Worm (Caenorhabditis elegans) whole organism, mixed stage, embryonic: ENCODE measurements around the gene pals-32.

ENCODE experiments used
- M03D4.4 ChIP-seq: sonication (generic microtip); optimal IDR thresholded peaks from 2 replicates; lab custom pipeline; 2017; ENCODE audit warnings: mild to moderate bottlenecking, missing genetic modification characterization, missing compliant biosample characterization
- bed-3 ChIP-seq: fragments of 200-800 bp; sonication (Bioruptor generic); optimal IDR thresholded peaks from 3 replicates; lab custom pipeline; 2018; ENCODE audit warnings: mild to moderate bottlenecking, missing genetic modification characterization, moderate library complexity, missing compliant biosample characterization
- ceh-39 ChIP-seq: fragments of 150-350 bp; optimal IDR thresholded peaks from 2 replicates; lab custom pipeline; 2014; ENCODE audit warnings: missing biosample characterization, missing genetic modification characterization
- ceh-43 ChIP-seq: fragments of 200-800 bp; sonication (Bioruptor generic); optimal IDR thresholded peaks from 2 replicates; lab custom pipeline; 2018; ENCODE audit warnings: mild to moderate bottlenecking, missing genetic modification characterization, moderate library complexity, missing compliant biosample characterization
- ceh-83 ChIP-seq: fragments of 200-800 bp; sonication (Bioruptor generic); optimal IDR thresholded peaks from 2 replicates; lab custom pipeline; 2018; ENCODE audit warnings: mild to moderate bottlenecking, missing genetic modification characterization, missing compliant biosample characterization
- drap-1 ChIP-seq: fragments of 200-800 bp; sonication (Bioruptor generic); optimal IDR thresholded peaks from 3 replicates; lab custom pipeline; 2018; ENCODE audit warnings: mild to moderate bottlenecking, missing genetic modification characterization, missing compliant biosample characterization
- elt-3 ChIP-seq: fragments of 150-350 bp; optimal IDR thresholded peaks from 2 replicates; lab custom pipeline; 2014; ENCODE audit warnings: missing biosample characterization, missing genetic modification characterization
- flh-1 ChIP-seq: fragments of 200-800 bp; sonication (Bioruptor generic); optimal IDR thresholded peaks from 2 replicates; lab custom pipeline; 2018; ENCODE audit warnings: mild to moderate bottlenecking, missing genetic modification characterization, moderate library complexity, missing compliant biosample characterization
- lin-13 ChIP-seq: fragments of 150-350 bp; optimal IDR thresholded peaks from 2 replicates; lab custom pipeline; 2014; ENCODE audit warnings: missing biosample characterization, missing genetic modification characterization
- lin-32 ChIP-seq: fragments of 200-800 bp; sonication (Bioruptor generic); optimal IDR thresholded peaks from 2 replicates; lab custom pipeline; 2018; ENCODE audit warnings: mild to moderate bottlenecking, missing genetic modification characterization, missing compliant biosample characterization
- lsy-2 ChIP-seq: fragments of 150-350 bp; optimal IDR thresholded peaks from 2 replicates; lab custom pipeline; 2014; ENCODE audit warnings: missing biosample characterization, missing genetic modification characterization
- mab-5 ChIP-seq: fragments of 150-350 bp; optimal IDR thresholded peaks from 2 replicates; lab custom pipeline; 2014; ENCODE audit warnings: missing biosample characterization, missing genetic modification characterization
- mep-1 ChIP-seq: fragments of 150-350 bp; optimal IDR thresholded peaks from 2 replicates; lab custom pipeline; 2017; ENCODE audit warnings: missing biosample characterization, missing genetic modification reagents, missing genetic modification characterization, inconsistent platforms
- nhr-12 ChIP-seq: fragments of 150-350 bp; optimal IDR thresholded peaks from 2 replicates; lab custom pipeline; 2014; ENCODE audit warnings: missing biosample characterization, missing genetic modification characterization
- nhr-2 ChIP-seq: fragments of 150-350 bp; optimal IDR thresholded peaks from 2 replicates; lab custom pipeline; 2014; ENCODE audit warnings: missing biosample characterization, missing genetic modification characterization
- nhr-237 ChIP-seq: fragments of 150-350 bp; optimal IDR thresholded peaks from 2 replicates; lab custom pipeline; 2014; ENCODE audit warnings: missing biosample characterization, missing genetic modification characterization
- nhr-76 ChIP-seq: sonication (generic microtip); optimal IDR thresholded peaks from 2 replicates; lab custom pipeline; 2017; ENCODE audit warnings: missing biosample characterization, missing genetic modification characterization
- pha-4 ChIP-seq: fragments of 150-350 bp; optimal IDR thresholded peaks from 2 replicates; lab custom pipeline; 2018; ENCODE audit warnings: missing biosample characterization, missing genetic modification reagents, missing genetic modification characterization
- sem-2 ChIP-seq: fragments of 200-800 bp; sonication (Bioruptor generic); optimal IDR thresholded peaks from 2 replicates; lab custom pipeline; 2018; ENCODE audit warnings: mild to moderate bottlenecking, missing genetic modification characterization, missing compliant biosample characterization
- snpc-4 ChIP-seq: fragments of 150-350 bp; optimal IDR thresholded peaks from 2 replicates; lab custom pipeline; 2014; ENCODE audit warnings: missing biosample characterization, missing genetic modification characterization
- sptf-1 ChIP-seq: sonication (generic microtip); optimal IDR thresholded peaks from 2 replicates; lab custom pipeline; 2017; ENCODE audit warnings: mild to moderate bottlenecking, missing genetic modification characterization, moderate library complexity, missing compliant biosample characterization
- tbx-8 ChIP-seq: fragments of 200-800 bp; sonication (Bioruptor generic); optimal IDR thresholded peaks from 2 replicates; lab custom pipeline; 2018; ENCODE audit warnings: mild to moderate bottlenecking, missing genetic modification characterization, moderate library complexity, missing compliant biosample characterization
- unc-120 ChIP-seq: sonication (generic microtip); optimal IDR thresholded peaks from 2 replicates; lab custom pipeline; 2017; ENCODE audit warnings: missing genetic modification characterization, missing compliant biosample characterization; ENCODE audit not compliant: poor library complexity, severe bottlenecking
- unc-39 ChIP-seq: fragments of 150-350 bp; optimal IDR thresholded peaks from 2 replicates; lab custom pipeline; 2014; ENCODE audit warnings: missing biosample characterization, missing genetic modification characterization
- unc-62 ChIP-seq: fragments of 150-350 bp; optimal IDR thresholded peaks from 2 replicates; lab custom pipeline; 2014; ENCODE audit warnings: missing biosample characterization, missing genetic modification reagents, missing genetic modification characterization
- zip-8 ChIP-seq: fragments of 150-350 bp; optimal IDR thresholded peaks from 2 replicates; lab custom pipeline; 2014; ENCODE audit warnings: missing biosample characterization, missing genetic modification characterization
- ztf-11 ChIP-seq: fragments of 150-350 bp; optimal IDR thresholded peaks from 2 replicates; lab custom pipeline; 2014; ENCODE audit warnings: missing biosample characterization, missing genetic modification characterization

pals-32 gene

DNA sequence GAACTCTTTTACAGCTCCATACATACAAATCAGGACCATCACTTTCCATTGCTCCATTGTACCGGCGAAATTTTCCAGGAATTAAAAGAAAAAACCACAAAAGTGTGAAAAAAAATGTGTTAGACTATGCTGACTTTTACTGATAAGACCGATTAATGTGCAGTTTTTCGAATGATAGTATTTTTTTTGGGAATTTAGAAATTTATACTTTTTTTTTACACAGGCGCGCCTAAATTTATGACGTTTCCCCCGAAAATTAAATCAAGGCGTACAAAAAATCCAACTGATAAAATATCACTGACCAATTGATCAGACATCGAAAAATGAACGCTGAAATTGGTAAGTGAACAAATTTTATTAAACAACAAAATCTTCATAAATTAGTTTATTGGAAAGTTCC lies 21.0 kb upstream of the pals-32 start, which contains the start of gene folt-2:
Gene folt-2, minus strand, starts transcription at position 179 of the 400 bp plus-strand sequence.
- no peak for TF ChIP-seq elt-3 (tag; lab: Kevin White, UChicago)
- no peak for TF ChIP-seq snpc-4 (tag; lab: Kevin White, UChicago)
- no peak for TF ChIP-seq mab-5 (tag; lab: Kevin White, UChicago)
- TF ChIP-seq unc-62 (GFP tag; lab: Kevin White, UChicago), result no peak
- no peak for TF ChIP-seq nhr-237 (tag; lab: Kevin White, UChicago)
- TF ChIP-seq, all 35 proteins: peak for 0

DNA sequence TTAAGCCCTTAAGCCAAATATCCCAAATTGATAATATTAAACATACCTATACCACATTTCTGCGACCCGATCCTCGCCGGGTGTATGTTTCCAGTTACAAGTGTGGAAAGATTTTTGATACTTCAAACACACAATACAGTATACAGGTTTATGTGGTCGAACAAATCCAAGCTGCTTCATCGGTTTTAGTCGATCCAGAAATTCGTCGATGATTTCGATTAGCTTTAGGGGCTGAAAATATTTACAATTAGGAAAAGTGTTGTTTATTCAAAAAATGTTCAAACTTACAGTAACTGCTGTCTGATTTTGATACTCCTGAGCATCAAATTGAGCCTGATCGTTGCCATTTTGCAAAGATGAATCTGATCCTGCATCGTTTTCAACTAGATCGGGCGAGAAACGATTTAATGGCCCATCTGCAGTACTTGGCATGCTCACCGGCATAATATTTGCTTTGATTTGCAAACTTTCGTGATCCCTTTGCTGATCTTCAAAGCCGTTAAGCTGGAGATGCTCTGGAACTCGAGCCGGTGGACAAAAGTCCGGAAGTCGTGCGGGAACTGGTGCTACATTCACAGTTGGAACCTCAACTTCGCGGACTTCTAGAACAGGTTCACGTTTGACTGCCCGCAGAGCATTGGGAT lies 20.1 kb upstream of the pals-32 start:
- TF ChIP-seq ceh-39 (no peak), ztf-11 (tag; lab: Kevin White, UChicago) (no peak), nhr-237 (tag; lab: Kevin White, UChicago) (no peak), lsy-2 (tag; lab: Kevin White, UChicago) (no peak), nhr-12 (tag; lab: Kevin White, UChicago) (no peak)

- TF ChIP-seq drap-1 (no peak), ceh-83 (GFP tag; lab: Kevin White, UChicago) (no peak), tbx-8 (GFP tag; lab: Kevin White, UChicago) (no peak), ceh-43 (GFP tag; lab: Kevin White, UChicago) (no peak), zip-8 (tag; lab: Kevin White, UChicago) (peak; percentile 31), sem-2 (GFP tag; lab: Kevin White, UChicago) (no peak), unc-120 (no peak), mep-1 (peak; percentile 8), sptf-1 (tag; lab: Kevin White, UChicago) (no peak), M03D4.4 (tag; lab: Kevin White, UChicago) (no peak)
- TF ChIP-seq, all 35 proteins: peak for 2
These were observed 18.9 kb upstream of the pals-32 start, which contains the start of gene F37B4.10 for ce11 chrV:2877509-2877908. F37B4.10 (minus strand) TSS chrV:2877609.

DNA sequence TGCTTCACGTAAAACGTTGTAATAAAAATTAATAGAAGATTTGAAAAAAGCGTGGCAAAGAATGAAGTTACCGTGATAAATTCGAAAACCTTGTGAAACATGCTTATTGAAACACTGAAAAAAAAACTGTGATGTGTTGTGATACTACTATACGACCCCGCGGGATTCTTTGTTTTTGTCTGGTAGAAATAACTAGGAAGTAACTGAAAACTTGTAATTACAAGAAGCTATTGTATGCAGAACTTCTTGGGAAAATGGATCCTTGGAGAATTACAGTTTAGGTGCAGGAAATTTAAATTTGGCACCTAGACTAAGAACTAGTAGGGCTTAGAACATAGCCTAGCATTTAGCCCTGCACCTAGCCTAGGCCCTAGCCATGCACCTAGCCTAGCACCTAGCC lies 16.6 kb upstream of the pals-32 start, which contains the start of gene str-39:
Gene str-39, minus strand, starts transcription at position 101 of the 400 bp plus-strand sequence.
- no peak for TF ChIP-seq pha-4 (tag; lab: Kevin White, UChicago)
- no peak for TF ChIP-seq sem-2 (GFP tag; lab: Kevin White, UChicago)
- TF ChIP-seq nhr-2 (tag; lab: Kevin White, UChicago), result no peak

DNA sequence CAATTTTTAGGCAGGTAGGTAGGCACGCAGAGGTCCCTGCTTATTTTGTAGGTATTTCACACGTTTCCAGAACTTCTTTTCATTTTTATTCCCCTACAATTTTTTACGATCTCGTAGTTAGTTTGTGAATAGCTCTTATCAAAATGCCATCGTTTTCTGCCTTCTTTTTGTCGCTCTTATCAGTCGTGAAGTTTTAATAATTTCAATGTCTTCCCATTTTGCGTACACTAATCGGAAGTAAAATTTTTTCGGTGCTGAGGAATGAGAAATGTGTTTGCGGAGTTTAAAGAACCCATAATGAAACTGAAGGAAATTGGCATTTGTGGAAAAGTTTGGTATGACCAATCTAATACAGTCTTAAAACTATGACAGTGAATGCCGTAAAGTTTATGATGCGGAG lies 16.1 kb upstream of the pals-32 start:
- TF ChIP-seq mep-1, result no peak
- TF ChIP-seq unc-120, result no peak
- no peak for TF ChIP-seq drap-1
- no peak for TF ChIP-seq sem-2 (GFP tag; lab: Kevin White, UChicago)

- no peak for TF ChIP-seq unc-39 (tag; lab: Kevin White, UChicago)
- no peak for TF ChIP-seq flh-1
These were observed 15.4 kb upstream of the pals-32 start, which contains the start of gene ifc-1 for ce11 chrV:2881016-2881415. ifc-1 (plus strand) TSS chrV:2881393.

- no peak for TF ChIP-seq nhr-2 (tag; lab: Kevin White, UChicago)
- TF ChIP-seq lin-32 (GFP tag; lab: Kevin White, UChicago), result no peak
- no peak for TF ChIP-seq nhr-76 (tag; lab: Kevin White, UChicago)
- TF ChIP-seq unc-62 (GFP tag; lab: Kevin White, UChicago), result no peak
- TF ChIP-seq drap-1, result no peak
- no peak for TF ChIP-seq snpc-4 (tag; lab: Kevin White, UChicago)
- TF ChIP-seq unc-39 (tag; lab: Kevin White, UChicago), result no peak
- TF ChIP-seq sptf-1 (tag; lab: Kevin White, UChicago), result no peak
- no peak for TF ChIP-seq mab-5 (tag; lab: Kevin White, UChicago)
- TF ChIP-seq elt-3 (tag; lab: Kevin White, UChicago), result no peak
- no peak for TF ChIP-seq lin-13
- TF ChIP-seq bed-3 (GFP tag; lab: Kevin White, UChicago), result no peak
These were observed 14.8 kb upstream of the pals-32 start for ce11 chrV:2881565-2881964.
